Fruit fly (Drosophila melanogaster) whole organism, pupa: Measurements from ENCODE around the gene gzl.

Experiments used
- CG10348 ChIP-seq: fragments of 200-800 bp; sonication (Bioruptor generic); IDR thresholded peaks from 2 replicates; pipeline ENCODE4 v1.3.6; 2022; ENCODE audit warnings: missing biosample characterization, missing genetic modification characterization
- CG12605 ChIP-seq: fragments of 200-800 bp; sonication (Bioruptor generic); IDR thresholded peaks from 2 replicates; pipeline ENCODE4 v1.3.6; 2022; ENCODE audit warnings: missing biosample characterization, missing genetic modification characterization
- CG13204 ChIP-seq: fragments of 200-800 bp; sonication (Bioruptor generic); optimal IDR thresholded peaks from 2 replicates; lab custom pipeline; 2018; ENCODE audit warnings: missing biosample characterization, mild to moderate bottlenecking, missing genetic modification characterization, moderate library complexity
- CG14655 ChIP-seq: fragments of 200-800 bp; sonication (Bioruptor generic); optimal IDR thresholded peaks from 3 replicates; lab custom pipeline; 2017; ENCODE audit warnings: mild to moderate bottlenecking, missing biosample characterization, missing genetic modification reagents, missing genetic modification characterization
- CG15710 ChIP-seq: fragments of 200-800 bp; sonication (Bioruptor generic); optimal IDR thresholded peaks from 2 replicates; lab custom pipeline; 2018; ENCODE audit warnings: missing biosample characterization, mild to moderate bottlenecking, missing genetic modification characterization, moderate library complexity
- CG17806 ChIP-seq: fragments of 200-800 bp; sonication (Bioruptor generic); optimal IDR thresholded peaks from 2 replicates; lab custom pipeline; 2018; ENCODE audit warnings: missing biosample characterization, mild to moderate bottlenecking, missing genetic modification characterization, moderate library complexity
- CG32121 ChIP-seq: fragments of 200-800 bp; sonication (Bioruptor generic); IDR thresholded peaks from 2 replicates; pipeline ENCODE4 v1.3.6; 2022; ENCODE audit warnings: missing biosample characterization, missing genetic modification characterization
- CG34367 ChIP-seq: fragments of 200-800 bp; sonication (Bioruptor generic); optimal IDR thresholded peaks from 2 replicates; lab custom pipeline; 2018; ENCODE audit warnings: missing biosample characterization, mild to moderate bottlenecking, missing genetic modification characterization
- CG4496 ChIP-seq: fragments of 200-800 bp; sonication (Bioruptor generic); IDR thresholded peaks from 3 replicates; pipeline ENCODE4 v1.3.6; 2022; ENCODE audit warnings: missing biosample characterization, missing genetic modification characterization
- CG8159 ChIP-seq: fragments of 200-800 bp; sonication (Bioruptor generic); optimal IDR thresholded peaks from 3 replicates; lab custom pipeline; 2018; ENCODE audit warnings: missing biosample characterization, mild to moderate bottlenecking, missing genetic modification characterization, moderate library complexity
- CG8301 ChIP-seq: fragments of 200-800 bp; sonication (Bioruptor generic); optimal IDR thresholded peaks from 2 replicates; lab custom pipeline; 2018; ENCODE audit warnings: missing biosample characterization, mild to moderate bottlenecking, missing genetic modification characterization
- CG9948 ChIP-seq: fragments of 200-800 bp; sonication (Bioruptor generic); optimal IDR thresholded peaks from 2 replicates; lab custom pipeline; 2018; ENCODE audit warnings: missing biosample characterization, mild to moderate bottlenecking, missing genetic modification characterization, moderate library complexity
- D1 ChIP-seq: fragments of 200-800 bp; sonication (Bioruptor generic); optimal IDR thresholded peaks from 2 replicates; lab custom pipeline; 2018; ENCODE audit warnings: missing biosample characterization, mild to moderate bottlenecking, missing genetic modification characterization, moderate library complexity
- EcR ChIP-seq: fragments of 200-800 bp; sonication (Bioruptor generic); optimal IDR thresholded peaks from 3 replicates; lab custom pipeline; 2019; ENCODE audit warnings: missing biosample characterization, missing genetic modification characterization, mild to moderate bottlenecking, moderate library complexity, missing genetic modification reagents
- Ets98B ChIP-seq: fragments of 200-800 bp; sonication (Bioruptor generic); IDR thresholded peaks from 2 replicates; pipeline ENCODE4 v1.3.6; 2022; ENCODE audit warnings: missing biosample characterization, missing genetic modification characterization
- Pif1A ChIP-seq: fragments of 200-800 bp; sonication (Bioruptor generic); optimal IDR thresholded peaks from 3 replicates; lab custom pipeline; 2016; ENCODE audit warnings: missing biosample characterization, missing genetic modification characterization
- Pif1B ChIP-seq: fragments of 200-800 bp; sonication (Bioruptor generic); optimal IDR thresholded peaks from 3 replicates; lab custom pipeline; 2016; ENCODE audit warnings: missing biosample characterization, missing genetic modification characterization
- Snoo ChIP-seq: fragments of 200-800 bp; sonication (Bioruptor generic); optimal IDR thresholded peaks from 3 replicates; lab custom pipeline; 2017; ENCODE audit warnings: missing biosample characterization, mild to moderate bottlenecking, missing genetic modification characterization, inconsistent platforms
- fd96Ca ChIP-seq: fragments of 200-800 bp; sonication (Bioruptor generic); IDR thresholded peaks from 3 replicates; pipeline ENCODE4 v1.3.6; 2022; ENCODE audit warnings: missing biosample characterization, missing genetic modification characterization
- gl ChIP-seq: fragments of 200-800 bp; sonication (Bioruptor generic); optimal IDR thresholded peaks from 2 replicates; lab custom pipeline; 2018; ENCODE audit warnings: missing biosample characterization, mild to moderate bottlenecking, missing genetic modification characterization
- rn ChIP-seq: fragments of 200-800 bp; sonication (Bioruptor generic); IDR thresholded peaks from 2 replicates; pipeline ENCODE4 v1.3.6; 2022; ENCODE audit warnings: missing biosample characterization, missing genetic modification characterization

Gene gzl

DNA sequence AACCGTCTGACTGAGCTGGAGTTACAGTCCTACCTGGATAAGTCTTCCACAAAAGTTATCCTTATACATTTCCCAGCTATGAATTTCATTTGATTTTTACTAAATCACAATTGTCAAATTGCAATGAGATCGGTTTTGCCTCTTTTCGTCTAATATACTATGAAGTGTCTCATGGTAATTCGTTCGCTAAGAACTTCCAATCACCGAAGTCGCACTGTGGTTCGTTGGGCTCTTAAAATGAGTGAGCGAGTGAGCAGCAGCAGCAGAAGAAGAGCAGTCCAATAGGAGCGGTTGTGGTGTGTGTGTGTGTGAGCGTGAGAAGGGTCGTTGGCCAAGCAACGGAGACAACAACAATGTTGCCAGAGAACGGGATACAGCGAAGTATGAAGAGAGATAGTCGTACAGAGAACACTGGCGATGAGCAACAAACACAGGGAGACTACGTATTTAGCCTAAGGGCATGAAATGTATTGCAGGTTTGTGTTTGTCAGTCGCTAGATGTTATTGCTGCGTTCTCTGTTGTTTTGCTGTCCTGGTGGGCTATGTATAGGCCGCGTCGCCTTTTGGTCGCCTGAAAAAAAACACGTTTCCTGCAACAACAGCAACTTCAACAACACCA, 41.4 kb downstream of the gzl start:
- TF ChIP-seq CG9948 (peak; percentile 96), CG4496 (GFP tag; lab: Robert Waterston, UW) (peak; percentile 95), Ets98B (GFP tag; lab: Robert Waterston, UW) (peak; percentile 89), EcR (peak; percentile 98), CG15710 (tag; lab: Kevin White, UChicago) (peak; percentile 96), fd96Ca (peak; percentile 94), CG10348 (GFP tag; lab: Robert Waterston, UW) (peak; percentile 60), Snoo (tag; lab: Kevin White, UChicago) (peak; percentile 97), rn (GFP tag; lab: Robert Waterston, UW) (peak; percentile 87), CG8301 (tag; lab: Kevin White, UChicago) (peak; percentile 95), gl (tag; lab: Kevin White, UChicago) (peak; percentile 95), CG17806 (tag; lab: Kevin White, UChicago) (peak; percentile 97), CG34367 (tag; lab: Kevin White, UChicago) (peak; percentile 97), CG8159 (peak; percentile 96), CG13204 (GFP tag; lab: Kevin White, UChicago) (peak; percentile 86), D1 (tag; lab: Kevin White, UChicago) (peak; percentile 68), Pif1B (peak; percentile 98), CG32121 (GFP tag; lab: Robert Waterston, UW) (peak; percentile 84), Pif1A (GFP tag; lab: Kevin White, UChicago) (peak; percentile 98), CG12605 (GFP tag; lab: Robert Waterston, UW) (peak; percentile 69), CG14655 (GFP tag; lab: Kevin White, UChicago) (peak; percentile 96)

DNA sequence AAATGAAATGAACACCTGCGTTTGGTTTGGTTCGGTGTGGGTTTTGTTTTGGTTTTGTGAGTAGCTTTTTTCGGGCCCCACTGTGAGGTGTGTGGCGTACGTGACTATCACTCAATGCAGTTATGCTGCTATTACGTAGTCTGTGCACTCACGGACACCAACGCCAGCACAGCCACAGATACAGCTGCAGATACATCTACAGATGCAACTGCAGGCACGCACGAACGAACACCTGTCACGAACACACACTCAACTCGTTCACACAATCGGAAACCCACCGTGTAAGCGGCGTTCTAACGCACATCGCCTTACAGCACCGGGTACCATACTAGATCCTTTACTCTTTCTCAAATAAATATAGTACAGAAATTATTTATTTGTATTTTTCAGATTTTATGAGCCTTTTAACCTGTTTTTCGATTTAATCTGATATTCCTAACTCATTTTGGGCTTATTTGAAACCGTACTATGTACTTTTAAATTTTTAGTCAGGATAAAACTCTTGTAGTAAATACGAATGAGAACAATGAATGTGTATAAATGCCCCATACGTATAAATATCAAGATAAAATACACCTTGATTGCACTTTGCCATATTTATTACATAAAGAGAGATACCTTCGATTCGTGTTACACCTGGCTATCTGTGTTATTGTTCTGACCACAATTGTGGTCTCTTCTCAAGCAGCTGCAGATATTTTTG, 42.9 kb downstream of the gzl start:
- TF ChIP-seq CG13204 (GFP tag; lab: Kevin White, UChicago), result no peak
- peak; percentile 51 for TF ChIP-seq Pif1A (GFP tag; lab: Kevin White, UChicago)
- no peak for TF ChIP-seq gl (tag; lab: Kevin White, UChicago)
- TF ChIP-seq CG17806 (tag; lab: Kevin White, UChicago), result peak; percentile 44
- no peak for TF ChIP-seq EcR
- no peak for TF ChIP-seq CG34367 (tag; lab: Kevin White, UChicago)
- peak; percentile 55 for TF ChIP-seq CG9948
- peak; percentile 48 for TF ChIP-seq CG8159
- TF ChIP-seq CG32121 (GFP tag; lab: Robert Waterston, UW), result no peak
- TF ChIP-seq CG4496 (GFP tag; lab: Robert Waterston, UW), result 0 out of 3 replicates have a peak, but pooled peaks have one; percentile 27
- TF ChIP-seq Ets98B (GFP tag; lab: Robert Waterston, UW), result no peak
- TF ChIP-seq CG8301 (tag; lab: Kevin White, UChicago), result peak; percentile 74
- peak; percentile 2 for TF ChIP-seq Pif1B
- TF ChIP-seq CG14655 (GFP tag; lab: Kevin White, UChicago), result peak; percentile 76
- TF ChIP-seq D1 (tag; lab: Kevin White, UChicago), result no peak
- peak; percentile 8 for TF ChIP-seq Snoo (tag; lab: Kevin White, UChicago)
- peak; percentile 34 for TF ChIP-seq CG15710 (tag; lab: Kevin White, UChicago)
- peak; percentile 16; the same call in 1 of the 3 replicates for TF ChIP-seq fd96Ca
- no peak for TF ChIP-seq CG10348 (GFP tag; lab: Robert Waterston, UW)
- TF ChIP-seq rn (GFP tag; lab: Robert Waterston, UW), result no peak
- TF ChIP-seq CG12605 (GFP tag; lab: Robert Waterston, UW), result no peak
- TF ChIP-seq, all 21 proteins: peak for 11

DNA sequence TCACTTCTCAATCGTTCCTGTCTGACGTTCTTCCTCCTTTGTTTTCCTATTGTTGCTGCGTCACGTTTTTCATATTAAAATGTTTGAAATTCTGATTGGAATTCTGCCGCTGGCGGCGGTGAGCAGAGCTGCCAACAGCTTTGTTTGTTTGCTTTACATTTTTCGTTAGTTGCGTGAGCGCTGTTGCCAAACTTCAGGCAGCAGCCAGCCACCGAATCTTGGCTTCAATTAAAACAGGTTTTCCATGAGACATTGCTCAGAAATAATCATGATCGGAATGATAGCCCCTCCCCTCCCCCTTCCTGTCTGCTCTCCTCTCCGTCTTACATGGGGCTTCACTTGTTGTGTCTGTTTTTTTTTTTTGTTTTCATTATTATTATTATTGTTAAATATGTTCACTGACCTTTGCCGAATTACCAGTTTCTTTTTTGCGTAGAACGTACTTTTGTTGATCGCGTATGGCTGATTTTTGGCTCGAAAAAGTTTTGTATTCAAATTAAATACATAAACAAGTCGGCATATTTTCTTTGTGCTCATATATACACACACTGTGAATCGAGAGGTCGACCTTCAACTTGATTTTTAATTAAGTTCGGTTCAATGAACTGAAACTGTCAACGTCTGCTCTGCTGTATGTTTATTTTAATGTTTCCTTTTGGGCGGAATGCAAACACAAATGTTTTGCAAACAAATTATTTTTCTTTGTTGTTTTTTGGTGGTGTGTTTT, 43.6 kb downstream of the gzl start:
- no peak for TF ChIP-seq CG4496 (GFP tag; lab: Robert Waterston, UW)
- TF ChIP-seq fd96Ca, result peak; percentile 49; the same call in 2 of the 3 replicates
- TF ChIP-seq gl (tag; lab: Kevin White, UChicago), result no peak
- TF ChIP-seq EcR, result peak; percentile 81
- TF ChIP-seq Snoo (tag; lab: Kevin White, UChicago), result peak; percentile 56
- TF ChIP-seq CG10348 (GFP tag; lab: Robert Waterston, UW), result no peak
- no peak for TF ChIP-seq CG34367 (tag; lab: Kevin White, UChicago)
- no peak for TF ChIP-seq CG13204 (GFP tag; lab: Kevin White, UChicago)
- TF ChIP-seq Pif1B, result no peak

DNA sequence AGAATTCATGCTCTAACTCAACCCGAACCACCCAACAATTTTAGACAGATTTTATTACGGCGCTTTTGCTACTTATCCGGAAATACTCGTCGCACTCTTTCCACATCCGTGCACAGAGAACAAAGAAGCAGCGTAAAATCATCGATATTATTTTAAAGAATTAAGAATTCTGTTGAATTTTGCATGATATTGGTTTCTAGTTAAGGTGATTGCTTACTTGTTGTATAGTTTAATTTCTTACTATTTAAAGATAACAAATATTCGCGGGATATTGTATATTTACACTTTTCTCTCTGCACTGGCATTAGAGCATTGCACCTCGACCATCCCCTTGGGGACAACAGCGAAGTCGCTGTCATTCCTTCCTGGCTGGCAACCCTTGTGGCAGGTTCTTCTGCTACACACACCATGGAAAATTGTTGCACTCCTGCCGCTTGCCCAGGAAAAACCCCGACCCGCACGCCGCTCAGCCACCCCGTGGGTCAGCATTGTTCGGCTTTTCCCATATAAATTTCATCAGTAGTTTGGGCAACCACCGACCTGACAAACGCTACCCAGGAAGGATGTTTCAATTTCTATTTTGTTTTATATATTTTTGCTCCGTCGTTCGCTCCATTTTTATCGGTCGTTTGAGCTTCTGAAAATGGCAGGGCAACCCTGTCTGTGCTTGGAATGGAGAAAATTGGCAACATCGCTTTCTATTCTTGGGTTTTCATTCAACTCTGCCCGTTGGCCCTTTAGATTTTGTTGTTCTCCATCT, 45.1 kb downstream of the gzl start:
- TF ChIP-seq CG15710 (tag; lab: Kevin White, UChicago), result peak; percentile 56
- peak; percentile 45 for TF ChIP-seq CG34367 (tag; lab: Kevin White, UChicago)
- TF ChIP-seq CG8159, result peak; percentile 65
- peak; percentile 14 for TF ChIP-seq Snoo (tag; lab: Kevin White, UChicago)
- TF ChIP-seq CG13204 (GFP tag; lab: Kevin White, UChicago), result no peak
- no peak for TF ChIP-seq rn (GFP tag; lab: Robert Waterston, UW)
- TF ChIP-seq CG8301 (tag; lab: Kevin White, UChicago), result peak; percentile 40
- peak; percentile 45 for TF ChIP-seq CG9948
- no peak for TF ChIP-seq CG12605 (GFP tag; lab: Robert Waterston, UW)
- TF ChIP-seq gl (tag; lab: Kevin White, UChicago), result peak; percentile 9
- TF ChIP-seq Pif1A (GFP tag; lab: Kevin White, UChicago), result peak; percentile 64
- peak; percentile 51 for TF ChIP-seq CG14655 (GFP tag; lab: Kevin White, UChicago)
- no peak for TF ChIP-seq D1 (tag; lab: Kevin White, UChicago)
- no peak for TF ChIP-seq fd96Ca
- 0 out of 2 replicates have a peak, but pooled peaks have one; percentile 38 for TF ChIP-seq CG32121 (GFP tag; lab: Robert Waterston, UW)
- peak; percentile 56 for TF ChIP-seq CG17806 (tag; lab: Kevin White, UChicago)
- no peak for TF ChIP-seq CG4496 (GFP tag; lab: Robert Waterston, UW)
- peak; percentile 9 for TF ChIP-seq EcR
- no peak for TF ChIP-seq CG10348 (GFP tag; lab: Robert Waterston, UW)
- 0 out of 2 replicates have a peak, but pooled peaks have one; percentile 15 for TF ChIP-seq Ets98B (GFP tag; lab: Robert Waterston, UW)
- peak; percentile 30 for TF ChIP-seq Pif1B
- TF ChIP-seq, all 21 proteins: peak for 14
